Worm (Caenorhabditis elegans) whole organism, L3 larva: ENCODE data around the gene fbxc-52.

Experiments
- R02D3.7 ChIP-seq: fragments of 150-350 bp; optimal IDR thresholded peaks from 2 replicates; lab custom pipeline; 2014; ENCODE audit warnings: missing biosample characterization, missing genetic modification characterization
- ZK546.5 ChIP-seq: sonication (generic microtip); optimal IDR thresholded peaks from 2 replicates; lab custom pipeline; 2017; ENCODE audit warnings: missing biosample characterization, missing genetic modification characterization
- ceh-82 ChIP-seq: fragments of 150-350 bp; optimal IDR thresholded peaks from 2 replicates; lab custom pipeline; 2014; ENCODE audit warnings: missing biosample characterization, missing genetic modification characterization
- egl-27 ChIP-seq: sonication (generic microtip); optimal IDR thresholded peaks from 4 replicates; lab custom pipeline; 2017; ENCODE audit warnings: missing biosample characterization, missing genetic modification reagents, missing genetic modification characterization
- eor-1 ChIP-seq, 2 experiments: fragments of 150-350 bp; optimal IDR thresholded peaks; 2 replicates each; lab custom pipeline; 2014 to 2018; ENCODE audit warnings: missing biosample characterization in 2 of 2, missing genetic modification characterization in 2 of 2
- fkh-2 ChIP-seq: fragments of 150-350 bp; optimal IDR thresholded peaks from 2 replicates; lab custom pipeline; 2014; ENCODE audit warnings: missing biosample characterization, missing genetic modification reagents, missing genetic modification characterization
- mdl-1 ChIP-seq: fragments of 150-350 bp; optimal IDR thresholded peaks from 2 replicates; lab custom pipeline; 2014; ENCODE audit warnings: missing biosample characterization, missing genetic modification characterization
- snpc-4 ChIP-seq: fragments of 150-350 bp; optimal IDR thresholded peaks from 2 replicates; lab custom pipeline; 2014; ENCODE audit warnings: missing biosample characterization, missing genetic modification characterization
- unc-39 ChIP-seq: sonication (generic microtip); optimal IDR thresholded peaks from 4 replicates; lab custom pipeline; 2017; ENCODE audit warnings: missing biosample characterization, missing genetic modification characterization
- zag-1 ChIP-seq: fragments of 150-350 bp; optimal IDR thresholded peaks from 2 replicates; lab custom pipeline; 2014; ENCODE audit warnings: missing biosample characterization, missing genetic modification characterization

ce11 chrII:3681365-3682083, 35.5 kb upstream of the fbxc-52 start, which contains the start of gene F19B10.10:
- no peak for TF ChIP-seq mdl-1 (tag; lab: Kevin White, UChicago)
- no peak for TF ChIP-seq egl-27
- no peak for TF ChIP-seq snpc-4 (tag; lab: Kevin White, UChicago)
- no peak for TF ChIP-seq R02D3.7 (tag; lab: Kevin White, UChicago)
- TF ChIP-seq ceh-82 (tag; lab: Kevin White, UChicago), result no peak
- TF ChIP-seq eor-1 (tag; optimal IDR thresholded peaks at IDR 0.05; lab: Kevin White, UChicago), result no peak
- no peak for TF ChIP-seq fkh-2
- no peak for TF ChIP-seq ZK546.5 (tag; lab: Kevin White, UChicago)
- TF ChIP-seq unc-39 (tag; lab: Kevin White, UChicago), result no peak
- TF ChIP-seq zag-1, result no peak
